Worm (Caenorhabditis elegans): ENCODE measurements around the gene C30G12.1.

Gene C30G12.1

DNA sequence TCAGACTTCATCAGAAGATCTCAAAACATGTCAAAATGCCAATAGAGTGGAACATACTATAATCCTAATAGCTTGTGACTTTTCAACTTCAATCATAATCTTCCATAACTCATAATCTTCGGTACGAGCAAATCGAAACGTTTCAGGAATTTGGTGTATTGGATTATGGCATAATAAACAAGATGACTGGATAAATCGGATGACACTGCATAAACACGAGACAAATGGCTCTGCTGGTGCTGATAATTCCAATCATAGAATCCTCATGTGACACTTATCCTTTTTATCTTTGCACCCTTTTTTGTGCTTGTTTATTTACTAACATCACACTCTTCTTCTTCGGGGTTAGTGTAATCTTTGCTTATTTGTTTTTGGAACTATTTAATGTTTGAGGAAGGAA, 16.1 kb upstream of the C30G12.1 start:
- TF ChIP-seq nhr-47 (tag; optimal IDR thresholded peaks at IDR 0.05) (peak; percentile 56), swsn-7 (tag; optimal IDR thresholded peaks at IDR 0.05) (no peak), snu-23 (GFP tag; optimal IDR thresholded peaks at IDR 0.05) (no peak), fkh-8 (tag; optimal IDR thresholded peaks at IDR 0.05) (peak; percentile 29), nhr-85 (tag) (no peak), fkh-4 (tag; optimal IDR thresholded peaks at IDR 0.05; ENCODE audit: borderline replicate concordance) (peak; percentile 56), nhr-20 (tag; optimal IDR thresholded peaks at IDR 0.05) (peak; percentile 6), nhr-11 (tag; optimal IDR thresholded peaks at IDR 0.05) (peak; percentile 16), alr-1 (tag; optimal IDR thresholded peaks at IDR 0.05; ENCODE audit: borderline replicate concordance) (no peak), nhr-71 (tag; optimal IDR thresholded peaks at IDR 0.05) (peak; percentile 39), lir-3 (tag; optimal IDR thresholded peaks at IDR 0.05; ENCODE audit: poor library complexity) (peak; percentile 22), ztf-4 (tag; optimal IDR thresholded peaks at IDR 0.05) (no peak), egl-13 (tag; optimal IDR thresholded peaks at IDR 0.05) (peak; percentile 33), sox-4 (tag; optimal IDR thresholded peaks at IDR 0.05) (peak; percentile 70), nhr-19 (GFP tag; conservative IDR thresholded peaks at IDR 0.05) (no peak), irx-1 (tag; optimal IDR thresholded peaks at IDR 0.05) (no peak), tlp-1 (tag; optimal IDR thresholded peaks at IDR 0.05) (no peak), ceh-90 (tag; optimal IDR thresholded peaks at IDR 0.05) (no peak), lin-14 (GFP tag; optimal IDR thresholded peaks at IDR 0.05) (no peak), pax-3 (tag; optimal IDR thresholded peaks at IDR 0.05) (peak; percentile 81), fos-1 (tag; optimal IDR thresholded peaks at IDR 0.05) (no peak), dsc-1 (tag; optimal IDR thresholded peaks at IDR 0.05) (peak; percentile 99)

DNA sequence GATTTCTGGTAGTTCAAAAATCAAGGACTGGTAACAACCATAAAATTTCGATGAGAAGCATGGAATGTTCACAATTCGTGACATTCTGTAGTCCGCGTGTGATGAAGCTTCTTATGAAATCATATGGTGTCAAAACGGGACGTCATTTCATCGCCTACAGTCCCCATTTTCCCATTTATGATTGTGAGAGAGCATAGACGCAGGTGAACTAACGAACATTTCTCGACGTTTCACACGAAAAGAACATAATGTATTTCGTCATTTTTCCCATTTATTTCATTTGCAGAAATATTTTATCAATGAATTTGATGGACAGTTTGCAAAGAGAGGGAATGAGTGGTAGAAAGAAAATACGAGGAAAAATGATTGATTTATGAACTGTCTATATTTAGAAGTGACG, 12.0 kb upstream of the C30G12.1 start:
- TF ChIP-seq zag-1 (tag; optimal IDR thresholded peaks at IDR 0.05) (no peak), efl-1 (optimal IDR thresholded peaks at IDR 0.05) (no peak), efl-1 (GFP tag; optimal IDR thresholded peaks at IDR 0.05 in 1 of 2) (peak in 1 of 2 experiments; percentile 59), tbx-2 (tag; optimal IDR thresholded peaks at IDR 0.05) (no peak), tlp-1 (tag; optimal IDR thresholded peaks at IDR 0.05) (no peak), nhr-20 (tag; optimal IDR thresholded peaks at IDR 0.05) (no peak)

DNA sequence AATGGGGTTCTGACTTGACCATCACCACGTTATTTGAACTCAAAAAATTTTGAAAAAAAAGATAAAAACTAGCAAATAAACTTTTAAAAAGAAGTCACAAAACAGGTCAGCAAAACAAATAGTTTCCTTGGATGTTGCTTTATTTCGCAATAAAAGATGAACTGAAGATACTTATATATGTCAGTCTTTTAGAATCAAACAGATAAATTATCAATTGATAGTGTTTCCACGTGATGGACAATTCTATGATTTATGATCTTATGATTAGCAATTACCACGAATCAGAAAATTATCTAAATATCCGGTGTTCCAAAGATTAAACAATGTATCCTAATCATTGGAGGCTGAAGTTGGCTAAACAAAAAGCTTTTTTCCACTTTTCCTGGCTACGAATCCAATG, 11.4 kb upstream of the C30G12.1 start:
- TF ChIP-seq skn-1 (tag; optimal IDR thresholded peaks at IDR 0.05) (peak; percentile 0), ets-5 (GFP tag; IDR thresholded peaks at IDR 0.05) (no peak), nhr-20 (tag; optimal IDR thresholded peaks at IDR 0.05) (peak; percentile 68), ceh-8 (GFP tag; optimal IDR thresholded peaks at IDR 0.05) (no peak), nhr-12 (tag; optimal IDR thresholded peaks at IDR 0.05) (no peak), mdl-1 (tag; optimal IDR thresholded peaks at IDR 0.05) (no peak), zag-1 (tag; optimal IDR thresholded peaks at IDR 0.05) (no peak), blmp-1 (tag; optimal IDR thresholded peaks at IDR 0.05) (peak; percentile 37), irx-1 (tag; optimal IDR thresholded peaks at IDR 0.05) (no peak), nhr-71 (tag; optimal IDR thresholded peaks at IDR 0.05) (no peak), rnt-1 (tag; optimal IDR thresholded peaks at IDR 0.05) (no peak), lir-3 (tag; optimal IDR thresholded peaks at IDR 0.05; ENCODE audit: poor library complexity) (no peak), lin-14 (GFP tag; optimal IDR thresholded peaks at IDR 0.05) (peak; percentile 59), nhr-85 (tag) (peak; percentile 77), sptf-1 (tag; optimal IDR thresholded peaks at IDR 0.05) (no peak), nhr-237 (tag; optimal IDR thresholded peaks at IDR 0.05) (no peak), aly-2 (tag; optimal IDR thresholded peaks at IDR 0.05) (no peak), pax-3 (tag; optimal IDR thresholded peaks at IDR 0.05) (no peak), zip-4 (GFP tag; optimal IDR thresholded peaks at IDR 0.05) (peak; percentile 14), ces-1 (GFP tag; optimal IDR thresholded peaks at IDR 0.05) (no peak), nhr-19 (GFP tag; conservative IDR thresholded peaks at IDR 0.05) (peak; percentile 47), jun-1 (tag; optimal IDR thresholded peaks at IDR 0.05) (no peak), hpl-2 (GFP tag; optimal IDR thresholded peaks at IDR 0.05) (no peak), tbx-2 (tag; optimal IDR thresholded peaks at IDR 0.05) (no peak), fkh-8 (tag; optimal IDR thresholded peaks at IDR 0.05) (no peak), mef-2 (tag; optimal IDR thresholded peaks at IDR 0.05) (no peak), lin-15B (tag; optimal IDR thresholded peaks at IDR 0.05) (no peak), sox-4 (tag; optimal IDR thresholded peaks at IDR 0.05) (no peak), ceh-63 (GFP tag; optimal IDR thresholded peaks at IDR 0.05) (no peak), efl-1 (optimal IDR thresholded peaks at IDR 0.05) (no peak), efl-1 (GFP tag; optimal IDR thresholded peaks at IDR 0.05 in 1 of 2) (peak in 1 of 2 experiments; percentile 82), sup-37 (GFP tag; optimal IDR thresholded peaks at IDR 0.05) (no peak), unc-62 (GFP tag; optimal IDR thresholded peaks at IDR 0.05) (no peak), lin-13 (GFP tag; optimal IDR thresholded peaks at IDR 0.05) (no peak), hlh-17 (GFP tag; optimal IDR thresholded peaks at IDR 0.05; ENCODE audit: borderline replicate concordance) (no peak), efl-3 (GFP tag; optimal IDR thresholded peaks at IDR 0.05) (no peak)
